Fruit fly (Drosophila melanogaster): ENCODE results near the gene CG17068.

CG17068 gene

DNA sequence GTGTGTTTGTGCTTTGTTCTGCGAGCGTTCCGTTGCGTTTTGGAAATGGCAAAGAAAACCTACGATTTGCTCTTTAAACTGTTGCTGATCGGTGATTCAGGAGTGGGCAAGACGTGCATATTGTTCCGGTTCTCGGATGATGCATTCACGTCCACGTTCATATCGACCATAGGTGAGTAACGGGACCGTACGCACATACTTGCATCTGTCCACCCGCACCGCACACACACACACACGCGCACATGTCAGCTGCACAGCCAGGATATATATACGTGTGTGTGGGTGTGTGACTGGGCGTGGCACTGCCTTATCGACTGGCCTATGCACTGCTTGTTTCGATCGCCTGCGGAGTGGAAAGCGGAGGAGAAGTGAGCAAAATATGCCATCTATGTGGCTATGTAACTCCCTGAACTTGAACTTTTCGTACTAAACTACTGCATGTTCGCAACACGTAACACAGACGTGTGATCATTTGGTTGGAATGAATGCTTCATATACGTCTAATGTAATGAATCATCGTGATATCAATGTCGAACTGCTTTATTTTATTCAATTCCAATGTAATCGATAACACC is 780 bp upstream of the CG17068 start:
- TF ChIP-seq Jra (GFP tag; optimal IDR thresholded peaks at IDR 0.05) (peak; percentile 5), CrebA (GFP tag; optimal IDR thresholded peaks at IDR 0.05; ENCODE audit: borderline replicate concordance) (no peak), Hr78 (GFP tag; optimal IDR thresholded peaks at IDR 0.05) (no peak), usp (GFP tag; optimal IDR thresholded peaks at IDR 0.05) (no peak), N (GFP tag; optimal IDR thresholded peaks at IDR 0.05) (peak; percentile 35), Hr83 (GFP tag; optimal IDR thresholded peaks at IDR 0.05; ENCODE audit: poor library complexity, severe bottlenecking) (no peak), dl (GFP tag; optimal IDR thresholded peaks at IDR 0.05; ENCODE audit: insufficient read depth in 1 of 2, partially characterized antibody in 2 of 2) (no peak), Mio (GFP tag; optimal IDR thresholded peaks at IDR 0.05) (no peak), tai (GFP tag; optimal IDR thresholded peaks at IDR 0.05) (no peak), rgr (GFP tag; optimal IDR thresholded peaks at IDR 0.05) (no peak), ey (GFP tag; optimal IDR thresholded peaks at IDR 0.05) (no peak), foxo (GFP tag; optimal IDR thresholded peaks at IDR 0.05) (no peak), Hnf4 (GFP tag; optimal IDR thresholded peaks at IDR 0.05) (no peak)

DNA sequence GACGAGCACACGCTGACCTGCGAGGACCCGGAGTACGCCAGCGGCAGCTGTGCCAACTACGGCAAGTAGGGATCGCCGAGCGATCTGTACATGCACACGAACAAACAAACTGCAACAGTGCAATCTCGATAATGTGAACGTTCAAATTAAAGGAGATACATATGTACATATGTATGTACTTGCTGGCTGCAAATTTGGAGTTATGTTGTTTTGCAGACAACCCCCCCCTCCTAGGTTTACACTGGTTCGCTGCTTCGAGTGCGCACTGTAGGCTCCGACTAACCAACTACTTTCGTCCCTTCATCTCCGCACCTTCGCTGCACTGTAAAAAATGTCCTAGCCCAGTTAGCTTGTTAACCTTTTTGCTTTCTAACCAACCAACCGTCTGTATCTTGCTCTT is 3.2 kb downstream of the CG17068 start:
- no peak for TF ChIP-seq CG32264 (GFP tag; optimal IDR thresholded peaks at IDR 0.05)
- TF ChIP-seq foxo (GFP tag; optimal IDR thresholded peaks at IDR 0.05): peak in 1 of 2 experiments; percentile 28
- TF ChIP-seq rgr (GFP tag; optimal IDR thresholded peaks at IDR 0.05): peak; percentile 10
- TF ChIP-seq usp (GFP tag; optimal IDR thresholded peaks at IDR 0.05): no peak
- TF ChIP-seq dl (GFP tag; optimal IDR thresholded peaks at IDR 0.05; ENCODE audit: insufficient read depth in 1 of 2, partially characterized antibody in 2 of 2): no peak
- peak; percentile 16 for TF ChIP-seq ey (GFP tag; optimal IDR thresholded peaks at IDR 0.05)
- peak; percentile 18 for TF ChIP-seq fru (GFP tag; optimal IDR thresholded peaks at IDR 0.05)
- no peak for TF ChIP-seq psq (GFP tag; optimal IDR thresholded peaks at IDR 0.05)
- peak; percentile 2 for TF ChIP-seq OdsH (GFP tag; optimal IDR thresholded peaks at IDR 0.05)
- peak; percentile 20 for TF ChIP-seq h (GFP tag; optimal IDR thresholded peaks at IDR 0.05)
- peak; percentile 43 for TF ChIP-seq HLH106 (tag; optimal IDR thresholded peaks at IDR 0.05)
- no peak for TF ChIP-seq CrebA (GFP tag; optimal IDR thresholded peaks at IDR 0.05; ENCODE audit: borderline replicate concordance)

DNA sequence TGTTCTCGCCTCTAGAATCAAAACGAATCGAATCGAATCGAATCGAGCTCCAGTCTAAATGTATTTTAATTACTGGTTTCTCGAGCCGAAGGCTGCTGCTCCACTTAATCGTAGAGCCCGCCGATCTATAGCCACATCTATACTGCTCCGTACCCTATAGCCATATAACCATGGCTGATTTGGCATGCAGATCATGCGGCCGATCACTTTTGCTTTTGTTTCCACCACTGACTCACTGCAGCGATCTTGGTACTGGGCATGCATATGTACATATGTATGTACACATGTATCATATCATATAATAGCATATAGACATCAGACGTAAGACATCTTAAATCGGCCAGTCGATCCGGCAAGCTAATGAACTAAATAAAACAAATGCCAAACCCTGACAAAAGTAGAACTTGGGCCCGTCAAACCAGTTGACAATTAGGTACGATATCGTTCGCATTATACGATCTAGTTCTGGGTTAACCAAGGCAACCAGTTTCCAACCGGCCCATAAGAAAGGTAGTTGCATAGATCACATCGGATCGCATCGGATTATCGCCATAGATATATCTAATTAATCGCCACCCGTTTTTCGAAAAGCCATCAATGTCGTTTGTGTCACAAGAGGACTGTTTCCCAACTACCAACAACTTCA is 5.6 kb downstream of the CG17068 start:
- TF ChIP-seq woc (GFP tag; optimal IDR thresholded peaks at IDR 0.05) (no peak), fru (GFP tag; optimal IDR thresholded peaks at IDR 0.05) (no peak), Hr83 (GFP tag; optimal IDR thresholded peaks at IDR 0.05; ENCODE audit: poor library complexity, severe bottlenecking) (no peak), CrebA (GFP tag; optimal IDR thresholded peaks at IDR 0.05; ENCODE audit: borderline replicate concordance) (no peak), HLH106 (tag; optimal IDR thresholded peaks at IDR 0.05) (no peak), Hnf4 (GFP tag; optimal IDR thresholded peaks at IDR 0.05) (no peak), Hr78 (GFP tag; optimal IDR thresholded peaks at IDR 0.05) (no peak), jim (GFP tag; optimal IDR thresholded peaks at IDR 0.05) (no peak), br (GFP tag; optimal IDR thresholded peaks at IDR 0.05) (no peak), CG32264 (GFP tag; optimal IDR thresholded peaks at IDR 0.05) (no peak), lola (GFP tag; optimal IDR thresholded peaks at IDR 0.05) (no peak), pan (optimal IDR thresholded peaks at IDR 0.05) (no peak)

DNA sequence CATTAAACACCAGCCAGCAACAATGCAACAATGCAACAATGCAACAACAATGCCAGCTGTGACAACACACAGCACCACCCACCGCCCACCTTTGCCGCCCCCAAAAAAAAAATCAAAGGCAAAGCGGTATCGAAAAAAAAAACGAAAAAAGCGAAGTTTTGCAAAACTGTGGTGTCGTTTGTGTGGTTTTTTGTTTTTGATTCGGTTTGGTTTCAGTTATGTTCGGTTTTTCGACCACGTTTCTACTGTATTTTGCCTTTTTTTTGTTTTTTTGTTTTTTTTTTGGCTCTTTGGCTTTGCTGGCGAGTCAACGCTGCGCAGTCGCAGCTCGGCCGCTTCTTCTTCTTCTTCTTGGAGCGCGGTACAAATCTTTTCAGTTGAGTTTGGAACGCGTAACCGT is 6.6 kb downstream of the CG17068 start, which contains the start of gene Peritrophin-A:
TSS of gene Peritrophin-A (plus strand) at position 370 of the 400 bp plus-strand sequence.
- TF ChIP-seq Dif (GFP tag; optimal IDR thresholded peaks at IDR 0.05; ENCODE audit: partially characterized antibody) (no peak), jim (GFP tag; optimal IDR thresholded peaks at IDR 0.05) (peak; percentile 16), Sp1 (GFP tag; optimal IDR thresholded peaks at IDR 0.05) (peak; percentile 25)

DNA sequence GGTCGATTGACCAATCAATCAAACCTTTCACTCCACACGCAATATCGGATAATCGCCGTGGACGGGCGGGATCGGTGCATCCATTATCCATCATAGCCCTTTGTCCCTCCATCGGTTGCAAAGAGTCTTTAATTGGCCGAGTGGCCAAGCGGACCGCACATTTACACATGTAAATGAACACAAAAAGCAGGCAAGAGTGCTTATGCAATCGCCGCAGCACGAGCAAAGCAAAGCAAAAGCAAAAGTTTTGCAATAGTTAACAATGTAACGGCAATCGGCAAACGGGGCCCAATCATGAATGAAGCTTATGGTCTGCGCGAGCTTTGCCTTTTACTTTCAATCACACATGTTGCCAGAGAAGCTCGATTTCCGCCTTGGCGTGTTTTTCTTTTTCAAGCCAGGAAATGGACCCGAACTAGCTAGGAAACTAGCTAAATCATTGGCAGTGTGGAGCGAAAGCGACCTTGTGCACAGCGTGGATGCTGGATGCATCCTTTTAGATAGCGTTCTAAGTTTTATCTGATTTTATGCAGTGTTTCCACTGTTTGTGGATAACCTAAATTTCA is 7.5 kb downstream of the CG17068 start:
- TF ChIP-seq Hr78 (GFP tag; optimal IDR thresholded peaks at IDR 0.05) (no peak), dmrt93B (GFP tag; optimal IDR thresholded peaks at IDR 0.05) (no peak), dsf (GFP tag; optimal IDR thresholded peaks at IDR 0.05; ENCODE audit: borderline replicate concordance) (no peak), GATAd (GFP tag; optimal IDR thresholded peaks at IDR 0.05) (no peak), fru (GFP tag; optimal IDR thresholded peaks at IDR 0.05) (no peak), brk (GFP tag; optimal IDR thresholded peaks at IDR 0.05) (no peak)
